Worm (Caenorhabditis elegans): Measurements from ENCODE around the gene nspd-4.
"Not testable (repeated sequence)": the region's sequence is repeated elsewhere in the genome, so short reads cannot be mapped to it uniquely, and the experiment has no call there.

The nspd-4 gene

DNA sequence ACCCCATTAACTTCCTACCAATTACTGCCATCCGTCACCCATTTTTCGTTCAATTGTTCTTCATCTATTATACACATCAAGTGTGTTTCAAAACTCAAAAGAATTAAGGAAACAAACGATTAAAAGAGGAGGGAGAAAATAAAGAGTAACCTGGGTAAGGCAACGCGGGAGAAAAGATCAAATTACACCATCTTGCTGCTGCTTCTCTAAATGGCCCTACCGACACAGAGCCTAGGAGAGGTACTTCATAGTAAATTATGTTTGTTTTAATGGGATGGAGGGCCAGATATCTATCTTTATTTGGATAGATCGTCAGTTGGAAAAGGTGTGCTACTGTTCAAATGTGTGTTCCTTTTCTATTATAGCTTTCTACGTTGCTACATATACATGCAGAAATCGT, 27.1 kb upstream of the nspd-4 start:
- TF ChIP-seq zip-5 (tag; optimal IDR thresholded peaks at IDR 0.05) (no peak), ets-4 (tag; optimal IDR thresholded peaks at IDR 0.05) (no peak), hlh-6 (tag; optimal IDR thresholded peaks at IDR 0.05) (no peak), tbx-2 (tag; optimal IDR thresholded peaks at IDR 0.05) (no peak), ceh-34 (tag; optimal IDR thresholded peaks at IDR 0.05) (peak; percentile 94), T23F11.4 (GFP tag; optimal IDR thresholded peaks at IDR 0.05) (no peak), pros-1 (tag; optimal IDR thresholded peaks at IDR 0.05) (no peak), ztf-16 (tag; optimal IDR thresholded peaks at IDR 0.05) (no peak)

DNA sequence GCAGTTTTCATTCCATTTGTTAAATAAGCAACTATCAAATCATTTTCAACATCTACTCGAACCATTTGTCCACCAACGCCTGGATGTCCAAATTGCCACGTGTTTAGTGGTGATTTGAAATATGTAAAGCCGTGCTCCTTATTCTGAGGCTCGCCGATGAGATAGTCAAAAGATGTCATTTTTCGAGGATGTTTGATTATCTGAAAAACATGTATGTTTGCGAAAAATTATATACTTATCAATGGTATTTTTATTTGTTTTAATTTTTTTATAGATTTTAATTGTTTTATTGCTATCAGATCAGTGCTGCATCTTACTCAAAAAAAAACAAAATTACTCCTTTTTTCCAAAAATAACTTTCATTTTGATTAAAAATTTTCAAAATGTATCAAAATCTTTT, 23.6 kb upstream of the nspd-4 start:
- TF ChIP-seq ztf-16 (tag; optimal IDR thresholded peaks at IDR 0.05), result no peak
- TF ChIP-seq madf-2 (tag; optimal IDR thresholded peaks at IDR 0.05), result no peak
- TF ChIP-seq dve-1 (tag; optimal IDR thresholded peaks at IDR 0.05), result no peak
- TF ChIP-seq ceh-6 (GFP tag; optimal IDR thresholded peaks at IDR 0.05), result no peak
- TF ChIP-seq hlh-15 (tag; optimal IDR thresholded peaks at IDR 0.05), result no peak
- no peak for TF ChIP-seq C38D4.7 (GFP tag; optimal IDR thresholded peaks at IDR 0.05)
- no peak for TF ChIP-seq hlh-13 (GFP tag; optimal IDR thresholded peaks at IDR 0.05)
- TF ChIP-seq nfya-1 (tag; optimal IDR thresholded peaks at IDR 0.05), result no peak
- no peak for TF ChIP-seq ceh-48 (tag; optimal IDR thresholded peaks at IDR 0.05)
- no peak for TF ChIP-seq ceh-31 (tag; optimal IDR thresholded peaks at IDR 0.05)
- TF ChIP-seq pax-1 (tag; optimal IDR thresholded peaks at IDR 0.05), result no peak
- no peak for TF ChIP-seq pha-2 (tag; optimal IDR thresholded peaks at IDR 0.05)
- TF ChIP-seq ceh-34 (tag; optimal IDR thresholded peaks at IDR 0.05), result no peak
- TF ChIP-seq sox-4 (tag; optimal IDR thresholded peaks at IDR 0.05), result no peak
- TF ChIP-seq pha-4 (tag; optimal IDR thresholded peaks at IDR 0.05), result no peak
- TF ChIP-seq odd-2 (tag; optimal IDR thresholded peaks at IDR 0.05), result no peak
- TF ChIP-seq mec-3 (tag; optimal IDR thresholded peaks at IDR 0.05; ENCODE audit: borderline replicate concordance), result no peak
- TF ChIP-seq K02D7.2 (tag; optimal IDR thresholded peaks at IDR 0.05), result no peak
- TF ChIP-seq sdc-2 (tag; optimal IDR thresholded peaks at IDR 0.05), result no peak
- no peak for TF ChIP-seq pat-9 (tag; optimal IDR thresholded peaks at IDR 0.05)

DNA sequence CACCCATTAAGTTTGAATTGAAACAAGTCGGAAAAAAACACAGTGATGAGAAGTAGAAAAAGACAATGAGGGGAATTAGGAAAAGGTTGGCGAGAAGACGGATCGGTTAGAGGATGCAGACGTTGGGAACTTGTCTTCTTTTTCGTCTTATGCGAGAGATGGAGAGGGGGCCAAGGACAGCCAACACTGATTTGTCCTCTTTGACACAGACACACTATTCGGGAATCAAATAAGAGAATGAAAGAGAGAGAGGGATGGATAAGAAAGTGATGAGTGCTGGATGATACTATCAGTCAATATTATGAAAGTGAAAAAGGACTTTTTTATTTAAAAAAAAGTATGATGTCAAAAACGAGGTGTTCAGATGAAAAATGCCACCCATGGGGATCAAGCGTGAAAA, 20.7 kb upstream of the nspd-4 start, which contains the start of gene lact-5:
Gene lact-5, minus strand, starts transcription at position 1 of the 400 bp plus-strand sequence.
- TF ChIP-seq ttx-3 (tag; optimal IDR thresholded peaks at IDR 0.05) (no peak), ceh-22 (tag; optimal IDR thresholded peaks at IDR 0.05) (no peak), elt-2 (tag; optimal IDR thresholded peaks at IDR 0.05) (peak; percentile 15)

DNA sequence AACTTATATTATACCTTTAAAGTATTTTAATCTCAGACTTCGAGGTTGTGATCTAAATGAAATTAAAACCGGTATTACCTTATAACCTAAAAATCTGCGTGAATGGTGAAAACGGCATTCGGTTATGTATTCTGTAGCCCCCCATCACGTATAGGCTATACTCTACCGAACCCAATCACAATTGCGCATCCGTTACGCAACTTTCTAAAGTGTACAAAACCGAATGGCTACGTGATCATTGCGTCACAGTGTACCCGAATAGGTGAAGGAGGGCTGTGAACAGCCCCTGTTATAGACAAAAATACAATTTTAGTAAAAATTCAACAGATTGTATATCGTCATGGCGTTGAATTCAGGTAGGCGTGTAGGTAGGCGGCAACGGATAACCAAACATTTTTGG, 19.8 kb upstream of the nspd-4 start:
- TF ChIP-seq ceh-6 (GFP tag; optimal IDR thresholded peaks at IDR 0.05) (no peak), elt-2 (tag; optimal IDR thresholded peaks at IDR 0.05) (peak; percentile 60), fkh-10 (GFP tag; optimal IDR thresholded peaks at IDR 0.05) (no peak), ceh-18 (tag; optimal IDR thresholded peaks at IDR 0.05) (no peak), ceh-31 (tag; optimal IDR thresholded peaks at IDR 0.05) (no peak), nhr-11 (tag; optimal IDR thresholded peaks at IDR 0.05) (no peak), hlh-13 (GFP tag; optimal IDR thresholded peaks at IDR 0.05) (no peak), eyg-1 (tag; optimal IDR thresholded peaks at IDR 0.05) (no peak)

DNA sequence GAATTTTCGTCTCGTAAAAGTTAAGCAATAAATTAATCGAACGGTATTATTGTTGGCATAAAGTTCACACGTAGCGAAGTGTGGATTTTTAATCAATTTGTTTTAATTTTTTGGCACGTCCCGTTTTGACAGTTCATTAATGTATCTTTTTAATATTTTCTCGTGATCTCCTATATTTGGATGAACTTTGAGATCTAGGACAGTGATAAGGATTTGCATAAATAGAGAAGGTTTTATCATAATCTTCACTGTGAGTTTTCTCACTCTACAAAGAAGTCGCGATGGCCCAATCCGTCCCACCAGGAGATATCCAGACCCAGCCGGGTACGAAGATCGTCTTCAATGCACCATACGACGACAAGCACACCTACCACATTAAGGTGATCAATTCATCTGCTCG, 17.3 kb upstream of the nspd-4 start, which contains the start of the genes C33F10.8 and msp-40:
Gene C33F10.8, minus strand, starts transcription at position 101 of the 400 bp plus-strand sequence.
Gene msp-40, plus strand, starts transcription at position 282 of the 400 bp plus-strand sequence.
- not testable (repeated sequence) for TF ChIP-seq npax-4, ceh-14, lim-6 (tag; optimal IDR thresholded peaks at IDR 0.05)
